Worm (Caenorhabditis elegans) whole organism, midembryonic: ENCODE data around the gene T06E6.1.

Experiments
- T22C8.4 ChIP-seq: fragments of 200-800 bp; sonication (Bioruptor generic); IDR thresholded peaks from 2 replicates; pipeline ENCODE4 v1.3.6; 2022; ENCODE audit warnings: missing genetic modification characterization, missing compliant biosample characterization
- cog-1 ChIP-seq: sonication (generic microtip); optimal IDR thresholded peaks from 2 replicates; lab custom pipeline; 2016; ENCODE audit warnings: missing genetic modification characterization, missing compliant biosample characterization
- flt-1 ChIP-seq: fragments of 200-800 bp; sonication (Bioruptor generic); IDR thresholded peaks from 2 replicates; pipeline ENCODE4 v1.3.6; 2022; ENCODE audit warnings: missing genetic modification characterization, missing compliant biosample characterization
- klf-2 ChIP-seq: fragments of 200-800 bp; sonication (Bioruptor generic); conservative IDR thresholded peaks from 2 replicates; pipeline ENCODE4 v1.3.6; 2022; ENCODE audit warnings: missing genetic modification reagents, missing genetic modification characterization, missing compliant biosample characterization
- ref-1 ChIP-seq: fragments of 200-800 bp; sonication (Bioruptor generic); conservative IDR thresholded peaks from 2 replicates; pipeline ENCODE4 v1.3.6; 2022; ENCODE audit warnings: missing genetic modification reagents, missing genetic modification characterization, missing compliant biosample characterization
- tab-1 ChIP-seq: fragments of 200-800 bp; sonication (Bioruptor generic); IDR thresholded peaks from 2 replicates; pipeline ENCODE4 v1.3.6; 2022; ENCODE audit warnings: missing genetic modification characterization, missing compliant biosample characterization
- ztf-23 ChIP-seq: fragments of 200-800 bp; sonication (Bioruptor generic); IDR thresholded peaks from 2 replicates; pipeline ENCODE4 v1.3.6; 2022; ENCODE audit warnings: missing genetic modification reagents, missing genetic modification characterization, missing compliant biosample characterization
- ztf-29 ChIP-seq: fragments of 200-800 bp; sonication (Bioruptor generic); IDR thresholded peaks from 2 replicates; pipeline ENCODE4 v1.3.6; 2022; ENCODE audit warnings: missing genetic modification reagents, missing genetic modification characterization, missing compliant biosample characterization

DNA sequence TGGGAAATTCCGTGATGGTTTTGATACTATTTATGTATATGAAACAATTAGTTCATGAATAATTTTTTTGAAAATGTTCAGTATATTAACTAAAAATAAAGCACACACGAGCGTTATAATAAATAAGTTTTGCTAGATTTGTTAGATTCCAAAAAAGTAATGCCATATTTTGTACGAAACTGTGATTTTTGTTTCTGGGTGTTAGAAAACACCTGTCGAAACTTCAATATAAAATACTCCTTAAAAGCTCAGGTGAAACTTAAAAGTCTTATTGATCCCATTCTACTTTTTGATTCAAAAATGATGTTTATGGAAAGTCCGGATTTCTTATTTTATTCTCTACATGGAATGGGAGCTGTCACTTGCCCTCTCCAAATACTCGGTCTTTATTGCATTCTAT lies 21.2 kb upstream of the T06E6.1 start, which contains the start of gene srh-265:
- no peak for TF ChIP-seq klf-2 (GFP tag; lab: Robert Waterston, UW)
- no peak for TF ChIP-seq tab-1 (GFP tag; lab: Robert Waterston, UW)
- TF ChIP-seq ref-1, result no peak
- no peak for TF ChIP-seq ztf-23 (GFP tag; lab: Robert Waterston, UW)
- no peak for TF ChIP-seq flt-1 (GFP tag; lab: Robert Waterston, UW)
- TF ChIP-seq ztf-29 (GFP tag; lab: Robert Waterston, UW), result no peak
- no peak for TF ChIP-seq cog-1 (tag; lab: Kevin White, UChicago)
- TF ChIP-seq T22C8.4, result no peak
